Worm (Caenorhabditis elegans) whole organism, L1 larva: Measurements from ENCODE around the gene F11E6.11.

ENCODE experiments used
- C04F5.9 ChIP-seq: sonication (generic microtip); optimal IDR thresholded peaks from 2 replicates; lab custom pipeline; 2016; ENCODE audit warnings: missing genetic modification characterization, missing compliant biosample characterization
- C16A3.4 ChIP-seq: fragments of 150-350 bp; optimal IDR thresholded peaks from 2 replicates; lab custom pipeline; 2014; ENCODE audit warnings: missing biosample characterization, missing genetic modification characterization
- F16B12.6 ChIP-seq: fragments of 150-350 bp; optimal IDR thresholded peaks from 2 replicates; lab custom pipeline; 2014; ENCODE audit warnings: missing biosample characterization, missing genetic modification characterization
- alr-1 ChIP-seq: fragments of 200-800 bp; sonication (Bioruptor generic); optimal IDR thresholded peaks from 2 replicates; lab custom pipeline; 2018; ENCODE audit warnings: borderline replicate concordance, mild to moderate bottlenecking, missing genetic modification characterization, missing compliant biosample characterization
- aly-2 ChIP-seq: fragments of 150-350 bp; optimal IDR thresholded peaks from 2 replicates; lab custom pipeline; 2014; ENCODE audit warnings: missing biosample characterization, missing genetic modification characterization
- blmp-1 ChIP-seq: fragments of 150-350 bp; optimal IDR thresholded peaks from 2 replicates; lab custom pipeline; 2014; ENCODE audit warnings: missing biosample characterization, missing genetic modification characterization
- ceh-82 ChIP-seq, 3 experiments: fragments of 150-350 bp in 1 of 3; sonication (generic microtip) in 2 of 3; optimal IDR thresholded peaks; 2 replicates each; lab custom pipeline; 2014 to 2017; ENCODE audit warnings: missing biosample characterization in 3 of 3, missing genetic modification characterization in 3 of 3
- ceh-88 ChIP-seq: fragments of 200-800 bp; sonication (Bioruptor generic); IDR thresholded peaks from 2 replicates; pipeline ENCODE4 v1.3.6; 2022; ENCODE audit warnings: missing genetic modification characterization, missing compliant biosample characterization
- efl-1 ChIP-seq, 4 experiments: fragments of 150-350 bp; optimal IDR thresholded peaks in 3 of 4; peaks in 1 of 4; 1 replicate in 1 of 4; 2 replicates in 3 of 4; lab custom pipeline; 2014; ENCODE audit warnings: missing biosample characterization in 2 of 4, missing genetic modification characterization in 2 of 4, missing genetic modification reagents in 2 of 4
- efl-3 ChIP-seq: fragments of 200-800 bp; sonication (Bioruptor generic); optimal IDR thresholded peaks from 2 replicates; lab custom pipeline; 2018; ENCODE audit warnings: mild to moderate bottlenecking, missing genetic modification characterization, missing compliant biosample characterization
- egl-27 ChIP-seq, 2 experiments: fragments of 150-350 bp in 1 of 2; sonication (generic microtip); optimal IDR thresholded peaks; 3 replicates each; lab custom pipeline; 2017 to 2018; ENCODE audit warnings: missing biosample characterization in 2 of 2, missing genetic modification characterization in 2 of 2, missing genetic modification reagents in 2 of 2
- ets-5 ChIP-seq: fragments of 200-800 bp; sonication (Bioruptor generic); IDR thresholded peaks from 2 replicates; pipeline ENCODE4 v1.3.6; 2022; ENCODE audit warnings: missing genetic modification characterization, missing compliant biosample characterization
- fkh-8 ChIP-seq: sonication (generic microtip); optimal IDR thresholded peaks from 2 replicates; lab custom pipeline; 2016; ENCODE audit warnings: mild to moderate bottlenecking, missing genetic modification characterization, missing compliant biosample characterization
- hlh-17 ChIP-seq: fragments of 200-800 bp; sonication (Bioruptor generic); optimal IDR thresholded peaks from 2 replicates; lab custom pipeline; 2018; ENCODE audit warnings: missing genetic modification characterization, mild to moderate bottlenecking, missing compliant biosample characterization, moderate library complexity, borderline replicate concordance
- isw-1 ChIP-seq: fragments of 200-800 bp; sonication (Bioruptor generic); IDR thresholded peaks from 2 replicates; pipeline ENCODE4 v1.3.6; 2022; ENCODE audit warnings: missing genetic modification characterization, missing compliant biosample characterization
- lin-13 ChIP-seq: fragments of 150-350 bp; optimal IDR thresholded peaks from 2 replicates; lab custom pipeline; 2014; ENCODE audit warnings: missing biosample characterization, missing genetic modification reagents, missing genetic modification characterization
- lin-14 ChIP-seq: fragments of 200-800 bp; sonication (Bioruptor generic); optimal IDR thresholded peaks from 2 replicates; lab custom pipeline; 2018; ENCODE audit warnings: mild to moderate bottlenecking, missing genetic modification characterization, moderate library complexity, missing compliant biosample characterization
- lin-35 ChIP-seq, 2 experiments: fragments of 150-350 bp; optimal IDR thresholded peaks; 2 replicates each; lab custom pipeline; 2014; ENCODE audit warnings: missing biosample characterization in 2 of 2, missing genetic modification characterization in 2 of 2, missing genetic modification reagents in 2 of 2
- lin-39 ChIP-seq: fragments of 150-350 bp; optimal IDR thresholded peaks from 2 replicates; lab custom pipeline; 2014; ENCODE audit warnings: missing biosample characterization, missing genetic modification reagents, missing genetic modification characterization
- lsy-2 ChIP-seq, 2 experiments: fragments of 150-350 bp; optimal IDR thresholded peaks; 2 replicates each; lab custom pipeline; 2014; ENCODE audit warnings: missing biosample characterization in 2 of 2, missing genetic modification characterization in 2 of 2
- mab-9 ChIP-seq: fragments of 200-800 bp; sonication (Bioruptor generic); IDR thresholded peaks from 2 replicates; pipeline ENCODE4 v1.3.6; 2022; ENCODE audit warnings: missing genetic modification reagents, missing genetic modification characterization, missing compliant biosample characterization
- mdl-1 ChIP-seq, 2 experiments: fragments of 150-350 bp; optimal IDR thresholded peaks; 2 replicates each; lab custom pipeline; 2014 to 2017; ENCODE audit warnings: missing biosample characterization in 2 of 2, missing genetic modification characterization in 2 of 2, inconsistent platforms in 1 of 2
- mef-2 ChIP-seq: fragments of 150-350 bp; optimal IDR thresholded peaks from 2 replicates; lab custom pipeline; 2014; ENCODE audit warnings: missing biosample characterization, missing genetic modification characterization
- nhr-19 ChIP-seq: fragments of 200-800 bp; sonication (Bioruptor generic); conservative IDR thresholded peaks from 2 replicates; pipeline ENCODE4 v1.3.6; 2022; ENCODE audit warnings: missing genetic modification characterization, missing compliant biosample characterization
- nhr-237 ChIP-seq: fragments of 150-350 bp; optimal IDR thresholded peaks from 2 replicates; lab custom pipeline; 2014; ENCODE audit warnings: missing biosample characterization, missing genetic modification characterization
- nhr-28 ChIP-seq: fragments of 150-350 bp; optimal IDR thresholded peaks from 2 replicates; lab custom pipeline; 2014; ENCODE audit warnings: missing biosample characterization, missing genetic modification characterization
- nhr-85 ChIP-seq: sonication (generic microtip); peaks from one replicate; lab custom pipeline; 2016; ENCODE audit warnings: missing genetic modification characterization, inconsistent platforms, missing compliant biosample characterization
- pax-3 ChIP-seq: fragments of 200-800 bp; sonication (Bioruptor generic); optimal IDR thresholded peaks from 2 replicates; lab custom pipeline; 2018; ENCODE audit warnings: mild to moderate bottlenecking, missing genetic modification characterization, moderate library complexity, missing compliant biosample characterization
- skn-1 ChIP-seq: fragments of 150-350 bp; optimal IDR thresholded peaks from 2 replicates; lab custom pipeline; 2014; ENCODE audit warnings: missing biosample characterization, missing genetic modification characterization
- snpc-4 ChIP-seq: fragments of 150-350 bp; optimal IDR thresholded peaks from 2 replicates; lab custom pipeline; 2014; ENCODE audit warnings: missing biosample characterization, missing genetic modification characterization
- snu-23 ChIP-seq: sonication (generic microtip); optimal IDR thresholded peaks from 2 replicates; lab custom pipeline; 2016; ENCODE audit warnings: missing genetic modification characterization, missing compliant biosample characterization
- sox-4 ChIP-seq: sonication (generic microtip); optimal IDR thresholded peaks from 2 replicates; lab custom pipeline; 2016; ENCODE audit warnings: missing genetic modification characterization, missing compliant biosample characterization
- unc-86 ChIP-seq: sonication (generic microtip); optimal IDR thresholded peaks from 2 replicates; lab custom pipeline; 2016; ENCODE audit warnings: missing genetic modification characterization, missing compliant biosample characterization
- xbp-1 ChIP-seq: sonication (generic microtip); optimal IDR thresholded peaks from 2 replicates; lab custom pipeline; 2016; ENCODE audit warnings: missing genetic modification characterization, missing compliant biosample characterization
- ztf-11 ChIP-seq, 2 experiments: sonication (generic microtip); optimal IDR thresholded peaks; 2 replicates each; lab custom pipeline; 2016 to 2017; ENCODE audit warnings: missing genetic modification characterization in 2 of 2, missing biosample characterization in 1 of 2, missing compliant biosample characterization in 1 of 2

F11E6.11 gene

DNA sequence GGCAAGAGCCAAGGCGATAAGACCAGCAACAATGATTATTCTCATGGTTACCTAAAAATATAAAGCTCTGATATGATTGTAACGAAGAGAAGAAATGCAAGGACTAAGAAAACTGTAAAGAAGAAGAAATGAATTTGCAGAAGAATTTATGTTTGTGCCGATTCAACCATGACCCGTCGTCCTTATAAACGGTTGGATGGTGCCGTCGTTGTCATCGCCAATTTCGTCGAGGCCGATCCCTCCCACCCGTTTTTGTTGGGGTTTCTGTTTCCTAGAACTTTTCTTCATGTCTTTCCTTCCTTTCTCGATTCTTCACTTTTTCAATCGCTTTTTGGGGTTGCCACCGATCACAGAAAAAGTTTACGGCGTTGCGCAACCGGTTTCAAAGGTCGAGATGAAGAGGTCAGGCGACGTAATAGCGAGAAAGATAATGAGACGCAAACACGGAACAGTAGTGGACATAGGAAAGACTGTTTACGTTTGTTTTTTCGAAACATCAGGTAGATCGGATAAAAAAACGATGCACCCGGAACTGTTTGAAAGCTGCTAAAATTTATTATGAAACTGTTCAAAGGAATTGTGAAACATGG, 29.3 kb downstream of the F11E6.11 start, which contains the start of gene epic-1 (continued):
- TF ChIP-seq ztf-11 (tag; optimal IDR thresholded peaks at IDR 0.05; lab: Kevin White, UChicago) (no peak), ets-5 (GFP tag; lab: Robert Waterston, UW) (no peak), efl-1 (optimal IDR thresholded peaks at IDR 0.05; lab: Kevin White, UChicago) (no peak), efl-1 (GFP tag; optimal IDR thresholded peaks at IDR 0.05 in 1 of 2; lab: Kevin White, UChicago) (peak in 1 of 2 experiments; percentile 38)

DNA sequence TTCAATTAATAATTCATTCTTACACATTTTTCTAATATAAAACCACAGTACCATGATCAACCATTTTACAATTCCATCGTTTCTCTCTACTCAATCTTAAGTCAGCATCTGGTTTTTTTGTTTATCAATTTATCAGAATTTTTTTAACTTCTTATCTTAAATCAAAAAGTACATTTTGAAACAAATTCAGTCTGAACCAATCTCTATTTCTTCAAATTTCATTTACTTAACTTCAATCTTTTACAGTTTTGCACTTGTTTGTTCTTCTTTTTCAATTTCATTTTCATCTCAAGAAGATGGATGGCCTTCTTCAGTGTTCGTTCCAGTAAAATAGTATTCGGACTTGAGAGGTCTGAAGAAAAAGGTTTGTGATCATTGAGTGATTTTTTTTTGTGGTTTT, 30.4 kb downstream of the F11E6.11 start, which contains the start of gene gba-3:
Gene gba-3 (plus strand): TSS at position 301 of the 400 bp plus-strand sequence.
- TF ChIP-seq nhr-85 (tag; lab: Kevin White, UChicago) (peak; percentile 81), xbp-1 (tag; lab: Kevin White, UChicago) (no peak), lin-14 (peak; percentile 38), F16B12.6 (no peak), blmp-1 (tag; lab: Kevin White, UChicago) (peak; percentile 9)
- TF ChIP-seq, all 84 proteins: peak for 3

DNA sequence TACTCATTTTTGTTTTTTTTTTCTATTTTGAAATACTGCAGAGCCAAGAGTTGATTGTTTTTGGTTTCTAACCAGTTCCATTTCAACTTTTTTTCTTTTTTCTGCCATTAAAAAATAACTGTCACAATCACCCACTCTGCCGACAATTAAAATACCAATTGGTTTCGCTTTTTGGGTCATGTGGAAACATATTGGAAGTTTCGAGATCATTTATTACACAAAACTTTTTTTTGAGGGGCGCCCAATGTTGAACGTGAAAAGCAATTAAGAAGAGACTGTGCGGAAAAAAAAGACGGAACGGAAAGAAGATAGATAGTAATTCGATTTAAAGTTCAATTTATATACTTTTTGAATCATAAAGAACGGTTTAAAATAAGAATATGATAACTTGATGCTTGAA, 31.4 kb downstream of the F11E6.11 start:
- TF ChIP-seq blmp-1 (tag; lab: Kevin White, UChicago) = peak; percentile 58
- no peak for TF ChIP-seq lsy-2 (tag; optimal IDR thresholded peaks at IDR 0.05; lab: Kevin White, UChicago)
- TF ChIP-seq lin-35 (GFP tag; optimal IDR thresholded peaks at IDR 0.05; lab: Kevin White, UChicago) = no peak
- no peak for TF ChIP-seq C04F5.9 (tag; lab: Kevin White, UChicago)
- TF ChIP-seq snu-23 (GFP tag; lab: Kevin White, UChicago) = no peak
- peak; percentile 69 for TF ChIP-seq nhr-85 (tag; lab: Kevin White, UChicago)
- TF ChIP-seq pax-3 (tag; lab: Kevin White, UChicago) = no peak

- TF ChIP-seq snpc-4 (tag; lab: Kevin White, UChicago) (no peak), alr-1 (tag; lab: Kevin White, UChicago) (no peak), lin-13 (GFP tag; lab: Kevin White, UChicago) (no peak), sox-4 (tag; lab: Kevin White, UChicago) (no peak), blmp-1 (tag; lab: Kevin White, UChicago) (no peak), ceh-82 (tag; optimal IDR thresholded peaks at IDR 0.05; lab: Kevin White, UChicago) (no peak), efl-3 (no peak), aly-2 (tag; lab: Kevin White, UChicago) (no peak), ceh-88 (GFP tag; lab: Robert Waterston, UW) (no peak), ets-5 (GFP tag; lab: Robert Waterston, UW) (no peak), mef-2 (tag; lab: Kevin White, UChicago) (no peak)
- TF ChIP-seq, all 84 proteins: peak for 0
Measured at ce11 chrIV:17475242-17475641, 32.6 kb downstream of the F11E6.11 start, which contains the start of gene F11E6.9. Gene F11E6.9, minus strand, starts transcription at chrIV:17475342.

ce11 chrIV:17475743-17476142, 33.1 kb downstream of the F11E6.11 start, which contains the start of gene grl-24:
Gene grl-24, minus strand, starts transcription at chrIV:17475843.
- TF ChIP-seq lin-39 (tag; lab: Kevin White, UChicago) (no peak), fkh-8 (no peak), mdl-1 (tag; optimal IDR thresholded peaks at IDR 0.05; lab: Kevin White, UChicago) (no peak), alr-1 (tag; lab: Kevin White, UChicago) (no peak), nhr-19 (GFP tag; lab: Robert Waterston, UW) (no peak), nhr-237 (no peak), efl-3 (no peak), isw-1 (GFP tag; lab: Robert Waterston, UW) (no peak), C16A3.4 (tag; lab: Kevin White, UChicago) (no peak), skn-1 (no peak), egl-27 (tag; optimal IDR thresholded peaks at IDR 0.05; lab: Kevin White, UChicago) (no peak), unc-86 (tag; lab: Kevin White, UChicago) (no peak), nhr-28 (tag; lab: Kevin White, UChicago) (no peak), hlh-17 (GFP tag; lab: Kevin White, UChicago) (no peak), mab-9 (GFP tag; lab: Robert Waterston, UW) (no peak)
